Worm (Caenorhabditis elegans): Measurements from ENCODE around the gene col-125.
"Not testable (repeated sequence)": the region's sequence is repeated elsewhere in the genome, so short reads cannot be mapped to it uniquely, and the experiment has no call there.

The col-125 gene

ce11 chrIV:11225206-11225605 is at the start of gene col-125:
col-125 (plus strand) TSS chrIV:11225506.
- TF ChIP-seq aha-1 (tag) (peak; percentile 23), ama-1 (optimal IDR thresholded peaks at IDR 0.05) (peak; percentile 28), dmd-8 (GFP tag; IDR thresholded peaks at IDR 0.05) (no peak)

- TF ChIP-seq Y48G9A.11 (GFP tag; IDR thresholded peaks at IDR 0.05) (no peak), F10B5.3 (tag; optimal IDR thresholded peaks at IDR 0.05) (no peak), pqm-1 (tag; optimal IDR thresholded peaks at IDR 0.05) (no peak), lir-3 (tag; optimal IDR thresholded peaks at IDR 0.05) (no peak), mdl-1 (tag; optimal IDR thresholded peaks at IDR 0.05) (no peak), tra-1 (GFP tag; IDR thresholded peaks at IDR 0.05) (no peak), nhr-25 (tag; optimal IDR thresholded peaks at IDR 0.05; ENCODE audit: borderline replicate concordance, insufficient read depth) (no peak), nhr-48 (tag; optimal IDR thresholded peaks at IDR 0.05) (no peak), gei-8 (GFP tag; optimal IDR thresholded peaks at IDR 0.05) (no peak)
Measured at ce11 chrIV:11176967-11177366, 48.3 kb upstream of the col-125 start, which contains the start of gene rap-3. rap-3 (plus strand) TSS chrIV:11177267.

- TF ChIP-seq vab-7 (GFP tag; IDR thresholded peaks at IDR 0.05) (no peak), dmd-8 (GFP tag; IDR thresholded peaks at IDR 0.05) (no peak), F26F4.8 (GFP tag; conservative IDR thresholded peaks at IDR 0.05) (no peak), saeg-2 (GFP tag; IDR thresholded peaks at IDR 0.05) (no peak), aly-2 (tag; optimal IDR thresholded peaks at IDR 0.05) (no peak), nhr-102 (tag; optimal IDR thresholded peaks at IDR 0.05) (no peak), lir-3 (tag; optimal IDR thresholded peaks at IDR 0.05) (no peak), ama-1 (optimal IDR thresholded peaks at IDR 0.05) (peak; percentile 23)
Measured at ce11 chrIV:11178495-11178894, 46.8 kb upstream of the col-125 start, which contains the start of gene C08F8.9. C08F8.9 (minus strand) TSS chrIV:11178595.

ce11 chrIV:11179123-11179740 is 46.1 kb upstream of the col-125 start, which contains the start of gene cpt-2:
cpt-2 (plus strand) TSS chrIV:11179645.
- peak; percentile 90 for TF ChIP-seq mxl-3 (GFP tag; optimal IDR thresholded peaks at IDR 0.05)
- peak; percentile 61 for TF ChIP-seq F49E8.2 (tag; optimal IDR thresholded peaks at IDR 0.05; ENCODE audit: borderline replicate concordance)
- TF ChIP-seq dve-1 (tag; optimal IDR thresholded peaks at IDR 0.05; ENCODE audit: insufficient read depth) = peak; percentile 92
- TF ChIP-seq mep-1 (tag; optimal IDR thresholded peaks at IDR 0.05) = peak; percentile 86
- TF ChIP-seq hif-1 (tag; optimal IDR thresholded peaks at IDR 0.05) = peak in 1 of 2 experiments; percentile 57
- peak; percentile 70 for TF ChIP-seq hlh-30 (tag; optimal IDR thresholded peaks at IDR 0.05; ENCODE audit: insufficient read depth)
- TF ChIP-seq nhr-6 (tag; optimal IDR thresholded peaks at IDR 0.05) = peak; percentile 25
- TF ChIP-seq snpc-1.2 (GFP tag; IDR thresholded peaks at IDR 0.05) = peak; percentile 82
- peak; percentile 90 for TF ChIP-seq arid-1 (GFP tag; conservative IDR thresholded peaks at IDR 0.05)
- TF ChIP-seq zfp-2 (tag; optimal IDR thresholded peaks at IDR 0.05) = peak; percentile 32
- peak; percentile 87 for TF ChIP-seq nhr-42 (GFP tag; IDR thresholded peaks at IDR 0.05)
- TF ChIP-seq mdl-1 (tag; optimal IDR thresholded peaks at IDR 0.05) = peak; percentile 5 to 77
- TF ChIP-seq jun-1 (tag; optimal IDR thresholded peaks at IDR 0.05) = peak; percentile 40
- peak; percentile 83 for TF ChIP-seq hmg-1.1 (GFP tag; IDR thresholded peaks at IDR 0.05)
- TF ChIP-seq madf-9 (GFP tag; conservative IDR thresholded peaks at IDR 0.05) = peak; percentile 68; the same call in 1 of the 2 replicates
- TF ChIP-seq lsy-2 (tag; optimal IDR thresholded peaks at IDR 0.05) = peak; percentile 49 to 92
- TF ChIP-seq pqm-1 (tag; optimal IDR thresholded peaks at IDR 0.05) = peak; percentile 35
- TF ChIP-seq F10B5.3 (tag; optimal IDR thresholded peaks at IDR 0.05) = peak; percentile 43
- peak; percentile 91 for TF ChIP-seq ctbp-1 (GFP tag; IDR thresholded peaks at IDR 0.05)
- 0 out of 2 replicates have a peak, but pooled peaks have one; percentile 51 for TF ChIP-seq D1046.2 (GFP tag; IDR thresholded peaks at IDR 0.05)
- TF ChIP-seq ztf-7 (tag; optimal IDR thresholded peaks at IDR 0.05) = peak; percentile 67
- TF ChIP-seq nhr-77 (tag; optimal IDR thresholded peaks at IDR 0.05) = peak; percentile 91
- TF ChIP-seq pha-4 (GFP tag; IDR thresholded peaks at IDR 0.05) = peak; percentile 75; the same call in 1 of the 2 replicates
- not testable (repeated sequence) for TF ChIP-seq pha-4, unc-62 (tag; optimal IDR thresholded peaks at IDR 0.05)
- peak in 1 of 2 experiments; percentile 97 for TF ChIP-seq unc-62 (GFP tag; optimal IDR thresholded peaks at IDR 0.05 in 1 of 2)
- peak; percentile 59; the same call in 1 of the 2 replicates for TF ChIP-seq lim-7 (GFP tag; IDR thresholded peaks at IDR 0.05)
- peak; percentile 91 for TF ChIP-seq lin-38 (GFP tag; IDR thresholded peaks at IDR 0.05)
- TF ChIP-seq ZK546.5 (tag; optimal IDR thresholded peaks at IDR 0.05) = peak in 1 of 2 experiments; percentile 52
- TF ChIP-seq T20F7.1 (GFP tag; optimal IDR thresholded peaks at IDR 0.05) = peak; percentile 79

Data from whole organism, L4 larva.